Worm (Caenorhabditis elegans): ENCODE results near the gene eppl-1.

- TF ChIP-seq fkh-10 (GFP tag; optimal IDR thresholded peaks at IDR 0.05) (no peak), ceh-34 (tag; optimal IDR thresholded peaks at IDR 0.05) (no peak), ceh-45 (GFP tag; IDR thresholded peaks at IDR 0.05) (no peak), K02D7.2 (tag; optimal IDR thresholded peaks at IDR 0.05) (no peak), unc-42 (tag; optimal IDR thresholded peaks at IDR 0.05) (no peak), lin-11 (tag; optimal IDR thresholded peaks at IDR 0.05) (no peak), eyg-1 (tag; optimal IDR thresholded peaks at IDR 0.05) (no peak), tbx-2 (tag; optimal IDR thresholded peaks at IDR 0.05) (no peak), ceh-14 (tag; optimal IDR thresholded peaks at IDR 0.05) (no peak), ceh-30 (tag; optimal IDR thresholded peaks at IDR 0.05) (no peak)
These were observed 30.6 kb downstream of the eppl-1 start, which contains the start of gene M116.5 for ce11 chrIV:8420961-8421360.
